Worm (Caenorhabditis elegans) whole organism, late embryonic: ENCODE data around the gene srx-137.

ENCODE experiments used
- C38D4.7 ChIP-seq: fragments of 200-800 bp; sonication (Bioruptor generic); optimal IDR thresholded peaks from 2 replicates; lab custom pipeline; 2018; ENCODE audit warnings: mild to moderate bottlenecking, missing genetic modification characterization, moderate library complexity, missing compliant biosample characterization
- K02D7.2 ChIP-seq: sonication (generic microtip); optimal IDR thresholded peaks from 2 replicates; lab custom pipeline; 2017; ENCODE audit warnings: mild to moderate bottlenecking, missing genetic modification characterization, missing compliant biosample characterization
- K09A11.1 ChIP-seq: sonication (generic microtip); optimal IDR thresholded peaks from 2 replicates; lab custom pipeline; 2017; ENCODE audit warnings: antibody characterized with exemption, mild to moderate bottlenecking, missing genetic modification characterization, missing compliant biosample characterization; ENCODE audit not compliant: insufficient read depth
- T23F11.4 ChIP-seq: fragments of 200-800 bp; sonication (Bioruptor generic); optimal IDR thresholded peaks from 2 replicates; lab custom pipeline; 2018; ENCODE audit warnings: mild to moderate bottlenecking, missing genetic modification characterization, missing compliant biosample characterization
- ceh-18 ChIP-seq: sonication (generic microtip); optimal IDR thresholded peaks from 2 replicates; lab custom pipeline; 2016; ENCODE audit warnings: missing genetic modification characterization, missing compliant biosample characterization
- ceh-19 ChIP-seq: fragments of 200-800 bp; sonication (Bioruptor generic); optimal IDR thresholded peaks from 2 replicates; lab custom pipeline; 2018; ENCODE audit warnings: mild to moderate bottlenecking, missing genetic modification characterization, missing compliant biosample characterization
- ceh-2 ChIP-seq: sonication (generic microtip); optimal IDR thresholded peaks from 2 replicates; lab custom pipeline; 2016; ENCODE audit warnings: missing genotype, missing genetic modification characterization, missing compliant biosample characterization
- ceh-31 ChIP-seq: sonication (generic microtip); optimal IDR thresholded peaks from 2 replicates; lab custom pipeline; 2016; ENCODE audit warnings: missing genetic modification characterization, missing compliant biosample characterization
- ceh-34 ChIP-seq: sonication (generic microtip); optimal IDR thresholded peaks from 2 replicates; lab custom pipeline; 2016; ENCODE audit warnings: mild to moderate bottlenecking, missing genetic modification characterization, missing compliant biosample characterization
- ceh-45 ChIP-seq: fragments of 200-800 bp; sonication (Bioruptor generic); IDR thresholded peaks from 2 replicates; pipeline ENCODE4 v1.3.6; 2022; ENCODE audit warnings: missing genetic modification reagents, missing genetic modification characterization, missing compliant biosample characterization
- ceh-48 ChIP-seq: sonication (generic microtip); optimal IDR thresholded peaks from 2 replicates; lab custom pipeline; 2016; ENCODE audit warnings: missing genetic modification characterization, inconsistent platforms, missing compliant biosample characterization
- ceh-6 ChIP-seq: fragments of 200-800 bp; sonication (Bioruptor generic); optimal IDR thresholded peaks from 2 replicates; lab custom pipeline; 2018; ENCODE audit warnings: mild to moderate bottlenecking, missing genetic modification characterization, missing compliant biosample characterization
- elt-2 ChIP-seq: sonication (generic microtip); optimal IDR thresholded peaks from 2 replicates; lab custom pipeline; 2016; ENCODE audit warnings: missing genetic modification reagents, missing genetic modification characterization, missing compliant biosample characterization
- ets-4 ChIP-seq: sonication (generic microtip); optimal IDR thresholded peaks from 2 replicates; lab custom pipeline; 2016; ENCODE audit warnings: missing genetic modification characterization, missing compliant biosample characterization
- eyg-1 ChIP-seq: sonication (generic microtip); optimal IDR thresholded peaks from 2 replicates; lab custom pipeline; 2016; ENCODE audit warnings: missing genotype, missing genetic modification characterization, missing compliant biosample characterization
- lin-11 ChIP-seq: fragments of 200-800 bp; sonication (Bioruptor generic); optimal IDR thresholded peaks from 2 replicates; lab custom pipeline; 2018; ENCODE audit warnings: mild to moderate bottlenecking, missing genetic modification characterization, missing compliant biosample characterization
- mec-3 ChIP-seq: sonication (generic microtip); optimal IDR thresholded peaks from 2 replicates; lab custom pipeline; 2016; ENCODE audit warnings: borderline replicate concordance, missing genetic modification characterization, missing compliant biosample characterization
- nhr-232 ChIP-seq: sonication (generic microtip); optimal IDR thresholded peaks from 2 replicates; lab custom pipeline; 2016; ENCODE audit warnings: missing genetic modification characterization, missing compliant biosample characterization
- odd-2 ChIP-seq: sonication (generic microtip); optimal IDR thresholded peaks from 2 replicates; lab custom pipeline; 2017; ENCODE audit warnings: antibody characterized with exemption, mild to moderate bottlenecking, missing genetic modification characterization, missing compliant biosample characterization
- pat-9 ChIP-seq: fragments of 200-800 bp; sonication (Bioruptor generic); optimal IDR thresholded peaks from 2 replicates; lab custom pipeline; 2018; ENCODE audit warnings: mild to moderate bottlenecking, missing genetic modification characterization, moderate library complexity, missing compliant biosample characterization
- pha-2 ChIP-seq: sonication (generic microtip); optimal IDR thresholded peaks from 2 replicates; lab custom pipeline; 2017; ENCODE audit warnings: mild to moderate bottlenecking, missing genetic modification characterization, missing compliant biosample characterization
- pha-4 ChIP-seq: fragments of 150-350 bp; optimal IDR thresholded peaks from 2 replicates; lab custom pipeline; 2018; ENCODE audit warnings: missing biosample characterization, missing genetic modification reagents, missing genetic modification characterization
- ref-2 ChIP-seq: sonication (generic microtip); optimal IDR thresholded peaks from 2 replicates; lab custom pipeline; 2016; ENCODE audit warnings: missing genetic modification characterization, missing compliant biosample characterization
- sdc-2 ChIP-seq: sonication (generic microtip); optimal IDR thresholded peaks from 2 replicates; lab custom pipeline; 2016; ENCODE audit warnings: missing genotype, missing genetic modification characterization, missing compliant biosample characterization
- ttx-3 ChIP-seq: sonication (generic microtip); optimal IDR thresholded peaks from 2 replicates; lab custom pipeline; 2016; ENCODE audit warnings: missing genetic modification reagents, missing genetic modification characterization, missing compliant biosample characterization
- unc-3 ChIP-seq, 2 experiments: fragments of 200-800 bp in 1 of 2; sonication (Bioruptor generic) in 1 of 2; sonication (generic microtip) in 1 of 2; conservative IDR thresholded peaks in 1 of 2; optimal IDR thresholded peaks in 1 of 2; 2 replicates each; pipeline versions ENCODE4 v1.3.6 to Lab custom; 2016 to 2022; ENCODE audit warnings: missing compliant biosample characterization in 2 of 2, missing genetic modification characterization in 2 of 2, missing genetic modification reagents in 1 of 2
- unc-42 ChIP-seq: sonication (generic microtip); optimal IDR thresholded peaks from 2 replicates; lab custom pipeline; 2016; ENCODE audit warnings: missing genotype, missing genetic modification characterization, missing compliant biosample characterization
- unc-55 ChIP-seq: sonication (generic microtip); optimal IDR thresholded peaks from 2 replicates; lab custom pipeline; 2017; ENCODE audit warnings: missing biosample characterization, missing genetic modification reagents, missing genetic modification characterization
- zip-5 ChIP-seq: sonication (generic microtip); optimal IDR thresholded peaks from 2 replicates; lab custom pipeline; 2016; ENCODE audit warnings: missing genetic modification characterization, missing compliant biosample characterization

srx-137 gene

ce11 chrV:13893583-13893982 is 31.0 kb downstream of the srx-137 start:
- TF ChIP-seq mec-3: no peak
- TF ChIP-seq ref-2 (tag; lab: Kevin White, UChicago): no peak
- TF ChIP-seq eyg-1: no peak
- TF ChIP-seq elt-2 (tag; lab: Kevin White, UChicago): peak; percentile 51

- TF ChIP-seq elt-2 (tag; lab: Kevin White, UChicago) (peak; percentile 22), K02D7.2 (tag; lab: Kevin White, UChicago) (no peak)
Measured at ce11 chrV:13898356-13898755, 35.8 kb downstream of the srx-137 start, which contains the start of gene cyp-35C1. TSS of gene cyp-35C1 (minus strand) at chrV:13898487.

- TF ChIP-seq ceh-19 (GFP tag; lab: Kevin White, UChicago): no peak
- TF ChIP-seq unc-3 (GFP tag; conservative IDR thresholded peaks at IDR 0.05; lab: Robert Waterston, UW): no peak
- no peak for TF ChIP-seq unc-3 (tag; optimal IDR thresholded peaks at IDR 0.05; lab: Kevin White, UChicago)
- TF ChIP-seq ceh-31 (tag; lab: Kevin White, UChicago): no peak
- no peak for TF ChIP-seq ceh-2 (tag; lab: Kevin White, UChicago)
- TF ChIP-seq nhr-232 (tag; lab: Kevin White, UChicago): no peak
- TF ChIP-seq ceh-6 (GFP tag; lab: Kevin White, UChicago): no peak
- no peak for TF ChIP-seq T23F11.4
- TF ChIP-seq ets-4 (tag; lab: Kevin White, UChicago): no peak
- no peak for TF ChIP-seq ttx-3 (tag; lab: Kevin White, UChicago)
- no peak for TF ChIP-seq sdc-2
- no peak for TF ChIP-seq ceh-34 (tag; lab: Kevin White, UChicago)
- no peak for TF ChIP-seq pha-2 (tag; lab: Kevin White, UChicago)
- no peak for TF ChIP-seq odd-2 (tag; lab: Kevin White, UChicago)
- no peak for TF ChIP-seq K09A11.1 (tag; lab: Kevin White, UChicago)
- no peak for TF ChIP-seq ceh-45 (GFP tag; lab: Robert Waterston, UW)
Measured at ce11 chrV:13899213-13899612, 36.6 kb downstream of the srx-137 start, which contains the start of gene oac-3. TSS of gene oac-3 (plus strand) at chrV:13899513.

ce11 chrV:13902495-13902894 is 39.9 kb downstream of the srx-137 start, which contains the start of gene C06B3.1:
TSS of gene C06B3.1 (plus strand) at chrV:13902795.
- TF ChIP-seq ceh-2 (tag; lab: Kevin White, UChicago): no peak
- no peak for TF ChIP-seq pat-9 (tag; lab: Kevin White, UChicago)
- TF ChIP-seq zip-5 (tag; lab: Kevin White, UChicago): no peak
- TF ChIP-seq ceh-6 (GFP tag; lab: Kevin White, UChicago): no peak
- TF ChIP-seq lin-11: no peak
- TF ChIP-seq ceh-48 (tag; lab: Kevin White, UChicago): no peak
- TF ChIP-seq unc-55 (GFP tag; lab: Kevin White, UChicago): no peak
- no peak for TF ChIP-seq ceh-18 (tag; lab: Kevin White, UChicago)
- no peak for TF ChIP-seq ttx-3 (tag; lab: Kevin White, UChicago)
- no peak for TF ChIP-seq C38D4.7 (GFP tag; lab: Kevin White, UChicago)
- no peak for TF ChIP-seq ref-2 (tag; lab: Kevin White, UChicago)
- no peak for TF ChIP-seq unc-42 (tag; lab: Kevin White, UChicago)
- TF ChIP-seq, all 69 proteins: peak for 0

- TF ChIP-seq pha-4 (no peak), ceh-19 (GFP tag; lab: Kevin White, UChicago) (no peak)
Measured at ce11 chrV:13904446-13904845, 41.8 kb downstream of the srx-137 start, which contains the start of gene stdh-3. TSS of gene stdh-3 (plus strand) at chrV:13904611.

ce11 chrV:13906166-13906565 is 43.6 kb downstream of the srx-137 start, which contains the start of gene stdh-1:
TSS of gene stdh-1 (plus strand) at chrV:13906492.
- TF ChIP-seq ref-2 (tag; lab: Kevin White, UChicago): no peak
- peak; percentile 86 for TF ChIP-seq unc-42 (tag; lab: Kevin White, UChicago)
